Worm (Caenorhabditis elegans) whole organism, L4 larva: ENCODE measurements around the gene acdh-12.

Experiments used
- F10B5.3 ChIP-seq: sonication (generic microtip); optimal IDR thresholded peaks from 2 replicates; lab custom pipeline; 2016; ENCODE audit warnings: mild to moderate bottlenecking, missing genetic modification characterization, missing compliant biosample characterization
- F26F4.8 ChIP-seq: fragments of 200-800 bp; sonication (Bioruptor generic); conservative IDR thresholded peaks from 2 replicates; pipeline ENCODE4 v1.3.6; 2022; ENCODE audit warnings: missing genetic modification characterization, missing compliant biosample characterization
- F44E2.7 ChIP-seq: fragments of 200-800 bp; sonication (Bioruptor generic); IDR thresholded peaks from 2 replicates; pipeline ENCODE4 v2.1.2; 2022; ENCODE audit warnings: missing genetic modification characterization, missing compliant biosample characterization
- F49E8.2 ChIP-seq: sonication (generic microtip); optimal IDR thresholded peaks from 2 replicates; lab custom pipeline; 2016; ENCODE audit warnings: missing compliant biosample characterization, mild to moderate bottlenecking, missing genetic modification characterization, borderline replicate concordance
- R02D3.7 ChIP-seq: fragments of 150-350 bp; sonication (generic microtip); optimal IDR thresholded peaks from 3 replicates; lab custom pipeline; 2014; ENCODE audit warnings: missing biosample characterization, missing genetic modification characterization
- Y105C5A.15 ChIP-seq: fragments of 200-800 bp; sonication (Bioruptor generic); IDR thresholded peaks from 2 replicates; pipeline ENCODE4 v1.3.6; 2022; ENCODE audit warnings: missing genetic modification characterization, missing compliant biosample characterization
- Y75B8A.6 ChIP-seq: fragments of 200-800 bp; sonication (Bioruptor generic); IDR thresholded peaks from 2 replicates; pipeline ENCODE4 v1.3.6; 2022; ENCODE audit warnings: missing genetic modification reagents, missing genetic modification characterization, missing compliant biosample characterization
- ZK337.2 ChIP-seq: fragments of 200-800 bp; sonication (Bioruptor generic); IDR thresholded peaks from 2 replicates; pipeline ENCODE4 v1.3.6; 2022; ENCODE audit warnings: missing genetic modification reagents, missing genetic modification characterization, missing compliant biosample characterization
- ZK546.5 ChIP-seq, 2 experiments: sonication (generic microtip); optimal IDR thresholded peaks; 2 replicates each; lab custom pipeline; 2017; ENCODE audit warnings: missing biosample characterization in 2 of 2, missing genetic modification characterization in 2 of 2
- aly-2 ChIP-seq: sonication (generic microtip); optimal IDR thresholded peaks from 2 replicates; lab custom pipeline; 2018; ENCODE audit warnings: missing biosample characterization, missing genetic modification characterization
- arid-1 ChIP-seq: fragments of 200-800 bp; sonication (Bioruptor generic); conservative IDR thresholded peaks from 2 replicates; pipeline ENCODE4 v1.3.6; 2022; ENCODE audit warnings: missing genetic modification reagents, missing genetic modification characterization, missing compliant biosample characterization
- attf-4 ChIP-seq: sonication (generic microtip); optimal IDR thresholded peaks from 3 replicates; lab custom pipeline; 2017; ENCODE audit warnings: missing biosample characterization, missing genetic modification characterization
- ceh-28 ChIP-seq: fragments of 150-350 bp; optimal IDR thresholded peaks from 2 replicates; lab custom pipeline; 2014; ENCODE audit warnings: missing biosample characterization, missing genetic modification reagents, missing genetic modification characterization
- ceh-82 ChIP-seq: sonication (generic microtip); optimal IDR thresholded peaks from 2 replicates; lab custom pipeline; 2017; ENCODE audit warnings: missing biosample characterization, missing genetic modification characterization
- ctbp-1 ChIP-seq: fragments of 200-800 bp; sonication (Bioruptor generic); IDR thresholded peaks from 2 replicates; pipeline ENCODE4 v1.3.6; 2022; ENCODE audit warnings: missing genetic modification reagents, missing genetic modification characterization, missing compliant biosample characterization
- daf-12 ChIP-seq: fragments of 150-350 bp; optimal IDR thresholded peaks from 2 replicates; lab custom pipeline; 2014; ENCODE audit warnings: missing biosample characterization, missing genetic modification reagents, missing genetic modification characterization
- daf-8 ChIP-seq: fragments of 200-800 bp; sonication (Bioruptor generic); IDR thresholded peaks from 2 replicates; pipeline ENCODE4 v1.3.6; 2022; ENCODE audit warnings: missing genetic modification characterization, missing compliant biosample characterization
- dmd-6 ChIP-seq: fragments of 200-800 bp; sonication (Bioruptor generic); IDR thresholded peaks from 2 replicates; pipeline ENCODE4 v1.3.6; 2022; ENCODE audit warnings: missing genetic modification reagents, missing genetic modification characterization, missing compliant biosample characterization
- dmd-8 ChIP-seq: fragments of 200-800 bp; sonication (Bioruptor generic); IDR thresholded peaks from 2 replicates; pipeline ENCODE4 v1.3.6; 2022; ENCODE audit warnings: missing genetic modification characterization, missing compliant biosample characterization
- duxl-1 ChIP-seq: sonication (generic microtip); optimal IDR thresholded peaks from 2 replicates; lab custom pipeline; 2016; ENCODE audit warnings: mild to moderate bottlenecking, missing genetic modification characterization, moderate library complexity, missing compliant biosample characterization; ENCODE audit not compliant: poor library complexity
- egl-43 ChIP-seq: fragments of 200-800 bp; sonication (Bioruptor generic); IDR thresholded peaks from 2 replicates; pipeline ENCODE4 v1.3.6; 2022; ENCODE audit warnings: missing genetic modification reagents, missing genetic modification characterization, missing compliant biosample characterization
- hlh-11 ChIP-seq: fragments of 200-800 bp; sonication (Bioruptor generic); optimal IDR thresholded peaks from 2 replicates; lab custom pipeline; 2018; ENCODE audit warnings: mild to moderate bottlenecking, missing genetic modification characterization, missing compliant biosample characterization
- lin-1 ChIP-seq: fragments of 200-800 bp; sonication (Bioruptor generic); IDR thresholded peaks from 2 replicates; pipeline ENCODE4 v1.3.6; 2022; ENCODE audit warnings: missing genetic modification reagents, missing genetic modification characterization, missing compliant biosample characterization
- lin-15B ChIP-seq: fragments of 150-350 bp; sonication (generic microtip); optimal IDR thresholded peaks from 3 replicates; lab custom pipeline; 2014; ENCODE audit warnings: missing biosample characterization, missing genetic modification characterization
- lin-38 ChIP-seq: fragments of 200-800 bp; sonication (Bioruptor generic); IDR thresholded peaks from 2 replicates; pipeline ENCODE4 v1.3.6; 2022; ENCODE audit warnings: missing genetic modification reagents, missing genetic modification characterization, missing compliant biosample characterization
- madf-5 ChIP-seq, 2 experiments: fragments of 200-800 bp; sonication (Bioruptor generic); IDR thresholded peaks; 2 replicates each; pipeline ENCODE4 v1.3.6; 2022; ENCODE audit warnings: missing compliant biosample characterization in 2 of 2, missing genetic modification characterization in 2 of 2
- mdt-29 ChIP-seq: fragments of 200-800 bp; sonication (Bioruptor generic); IDR thresholded peaks from 2 replicates; pipeline ENCODE4 v1.3.6; 2022; ENCODE audit warnings: missing genetic modification reagents, missing genetic modification characterization, missing compliant biosample characterization
- mep-1 ChIP-seq: fragments of 150-350 bp; sonication (generic microtip); optimal IDR thresholded peaks from 3 replicates; lab custom pipeline; 2014; ENCODE audit warnings: missing biosample characterization, missing genetic modification characterization
- mxl-3 ChIP-seq: fragments of 200-800 bp; sonication (Bioruptor generic); optimal IDR thresholded peaks from 2 replicates; lab custom pipeline; 2018; ENCODE audit warnings: mild to moderate bottlenecking, missing genetic modification characterization, missing compliant biosample characterization
- nhr-11 ChIP-seq: fragments of 150-350 bp; optimal IDR thresholded peaks from 2 replicates; lab custom pipeline; 2014; ENCODE audit warnings: missing biosample characterization, missing genetic modification characterization
- nhr-111 ChIP-seq: fragments of 200-800 bp; sonication (Bioruptor generic); optimal IDR thresholded peaks from 2 replicates; lab custom pipeline; 2018; ENCODE audit warnings: mild to moderate bottlenecking, missing genetic modification characterization, missing compliant biosample characterization
- nhr-25 ChIP-seq: sonication (generic microtip); optimal IDR thresholded peaks from 2 replicates; lab custom pipeline; 2017; ENCODE audit warnings: missing genetic modification characterization, mild to moderate bottlenecking, missing compliant biosample characterization, antibody characterized with exemption, moderate library complexity, borderline replicate concordance; ENCODE audit not compliant: insufficient read depth
- nhr-41 ChIP-seq: fragments of 200-800 bp; sonication (Bioruptor generic); IDR thresholded peaks from 2 replicates; pipeline ENCODE4 v1.3.6; 2022; ENCODE audit warnings: missing genetic modification reagents, missing genetic modification characterization, missing compliant biosample characterization
- nhr-6 ChIP-seq: fragments of 150-350 bp; optimal IDR thresholded peaks from 2 replicates; lab custom pipeline; 2014; ENCODE audit warnings: missing biosample characterization, missing genetic modification characterization
- pha-4 ChIP-seq, 2 experiments: fragments of 150-350 bp in 1 of 2; fragments of 200-800 bp in 1 of 2; sonication (Bioruptor generic) in 1 of 2; IDR thresholded peaks in 1 of 2; optimal IDR thresholded peaks in 1 of 2; 2 replicates each; pipeline versions ENCODE4 v1.3.6 to Lab custom; 2014 to 2022; ENCODE audit warnings: missing genetic modification characterization in 2 of 2, missing genetic modification reagents in 2 of 2, missing biosample characterization in 1 of 2, missing compliant biosample characterization in 1 of 2
- php-3 ChIP-seq: fragments of 200-800 bp; sonication (Bioruptor generic); IDR thresholded peaks from 2 replicates; pipeline ENCODE4 v1.3.6; 2022; ENCODE audit warnings: missing genetic modification reagents, missing genetic modification characterization, missing compliant biosample characterization
- pqm-1 ChIP-seq: sonication (generic microtip); optimal IDR thresholded peaks from 2 replicates; lab custom pipeline; 2017; ENCODE audit warnings: missing biosample characterization, missing genetic modification characterization
- saeg-2 ChIP-seq: fragments of 200-800 bp; sonication (Bioruptor generic); IDR thresholded peaks from 2 replicates; pipeline ENCODE4 v1.3.6; 2022; ENCODE audit warnings: missing genetic modification reagents, missing genetic modification characterization, missing compliant biosample characterization
- sdz-12 ChIP-seq: fragments of 200-800 bp; sonication (Bioruptor generic); optimal IDR thresholded peaks from 2 replicates; lab custom pipeline; 2018; ENCODE audit warnings: mild to moderate bottlenecking, missing genetic modification characterization, missing compliant biosample characterization
- set-16 ChIP-seq: fragments of 200-800 bp; sonication (Bioruptor generic); IDR thresholded peaks from 2 replicates; pipeline ENCODE4 v1.3.6; 2022; ENCODE audit warnings: missing genetic modification reagents, missing genetic modification characterization, missing compliant biosample characterization
- snpc-1.2 ChIP-seq: fragments of 200-800 bp; sonication (Bioruptor generic); IDR thresholded peaks from 2 replicates; pipeline ENCODE4 v1.3.6; 2022; ENCODE audit warnings: missing genetic modification reagents, missing genetic modification characterization, missing compliant biosample characterization
- spr-1 ChIP-seq: sonication (generic microtip); optimal IDR thresholded peaks from 2 replicates; lab custom pipeline; 2016; ENCODE audit warnings: mild to moderate bottlenecking, missing genetic modification characterization, missing compliant biosample characterization
- spr-3 ChIP-seq: fragments of 200-800 bp; sonication (Bioruptor generic); optimal IDR thresholded peaks from 2 replicates; lab custom pipeline; 2018; ENCODE audit warnings: mild to moderate bottlenecking, missing genetic modification characterization, missing compliant biosample characterization
- tra-1 ChIP-seq: fragments of 200-800 bp; sonication (Bioruptor generic); IDR thresholded peaks from 2 replicates; pipeline ENCODE4 v1.3.6; 2022; ENCODE audit warnings: missing genetic modification reagents, missing genetic modification characterization, missing compliant biosample characterization
- vab-7 ChIP-seq: fragments of 200-800 bp; sonication (Bioruptor generic); IDR thresholded peaks from 2 replicates; pipeline ENCODE4 v1.3.6; 2022; ENCODE audit warnings: missing genetic modification reagents, missing genetic modification characterization, missing compliant biosample characterization
- zag-1 ChIP-seq: fragments of 150-350 bp; optimal IDR thresholded peaks from 2 replicates; lab custom pipeline; 2014; ENCODE audit warnings: missing biosample characterization, missing genetic modification characterization
- zfp-3 ChIP-seq: fragments of 200-800 bp; sonication (Bioruptor generic); conservative IDR thresholded peaks from 2 replicates; pipeline ENCODE4 v1.3.6; 2022; ENCODE audit warnings: missing genetic modification reagents, missing genetic modification characterization, missing compliant biosample characterization
- zip-2 ChIP-seq: fragments of 150-350 bp; optimal IDR thresholded peaks from 2 replicates; lab custom pipeline; 2014; ENCODE audit warnings: missing biosample characterization, missing genetic modification characterization
- ztf-11 ChIP-seq: fragments of 150-350 bp; optimal IDR thresholded peaks from 2 replicates; lab custom pipeline; 2014; ENCODE audit warnings: missing biosample characterization, missing genetic modification characterization

Gene acdh-12

ce11 chrII:7151969-7152631, 43.3 kb downstream of the acdh-12 start, which contains the start of gene fust-1 (continued):
- TF ChIP-seq F49E8.2 (tag; lab: Kevin White, UChicago) (peak; percentile 90), hlh-11 (tag; lab: Kevin White, UChicago) (peak; percentile 95), php-3 (peak; percentile 86), tra-1 (GFP tag; lab: Robert Waterston, UW) (peak; percentile 91), spr-1 (tag; lab: Kevin White, UChicago) (peak; percentile 93), lin-15B (tag; lab: Kevin White, UChicago) (peak; percentile 63), egl-43 (GFP tag; lab: Robert Waterston, UW) (peak; percentile 88), Y105C5A.15 (GFP tag; lab: Robert Waterston, UW) (no peak), daf-8 (no peak), ctbp-1 (peak; percentile 94), daf-12 (tag; lab: Kevin White, UChicago) (no peak), nhr-111 (GFP tag; lab: Kevin White, UChicago) (no peak), mep-1 (tag; lab: Kevin White, UChicago) (peak; percentile 96), lin-38 (peak; percentile 96), ZK337.2 (GFP tag; lab: Robert Waterston, UW) (no peak; the same call in 1 of the 2 replicates), R02D3.7 (tag; lab: Kevin White, UChicago) (no peak), mdt-29 (peak; percentile 91), saeg-2 (GFP tag; lab: Robert Waterston, UW) (peak; percentile 87), mxl-3 (peak; percentile 77), nhr-11 (tag; lab: Kevin White, UChicago) (peak; percentile 94), aly-2 (tag; lab: Kevin White, UChicago) (no peak), sdz-12 (GFP tag; lab: Kevin White, UChicago) (no peak), zip-2 (tag; lab: Kevin White, UChicago) (peak; percentile 76), attf-4 (tag; lab: Kevin White, UChicago) (no peak), ceh-82 (tag; lab: Kevin White, UChicago) (no peak), ZK546.5 (tag; optimal IDR thresholded peaks at IDR 0.05; lab: Kevin White, UChicago) (peak in 1 of 2 experiments; percentile 64), vab-7 (GFP tag; lab: Robert Waterston, UW) (0 out of 2 replicates have a peak, but pooled peaks have one; percentile 49), set-16 (no peak; the same call in 1 of the 2 replicates), arid-1 (GFP tag; lab: Robert Waterston, UW) (peak; percentile 96), nhr-6 (tag; lab: Kevin White, UChicago) (peak; percentile 85), snpc-1.2 (GFP tag; lab: Robert Waterston, UW) (peak; percentile 78), pha-4 (GFP tag; IDR thresholded peaks at IDR 0.05; lab: Robert Waterston, UW) (peak; percentile 94), pha-4 (tag; optimal IDR thresholded peaks at IDR 0.05; lab: Kevin White, UChicago) (peak; percentile 73), dmd-8 (GFP tag; lab: Robert Waterston, UW) (no peak), lin-1 (GFP tag; lab: Robert Waterston, UW) (peak; percentile 89), spr-3 (GFP tag; lab: Kevin White, UChicago) (peak; percentile 81), madf-5 (GFP tag; IDR thresholded peaks at IDR 0.05; lab: Robert Waterston, UW) (no peak), F26F4.8 (GFP tag; lab: Robert Waterston, UW) (no peak), zfp-3 (GFP tag; lab: Robert Waterston, UW) (peak; percentile 85), ztf-11 (tag; lab: Kevin White, UChicago) (no peak), ceh-28 (tag; lab: Kevin White, UChicago) (no peak), duxl-1 (tag; lab: Kevin White, UChicago) (peak; percentile 92), zag-1 (peak; percentile 72), F44E2.7 (peak; percentile 67; the same call in 1 of the 2 replicates), F10B5.3 (peak; percentile 89), pqm-1 (tag; lab: Kevin White, UChicago) (peak; percentile 13), dmd-6 (GFP tag; lab: Robert Waterston, UW) (peak; percentile 95), nhr-25 (tag; lab: Kevin White, UChicago) (peak; percentile 93), nhr-41 (GFP tag; lab: Robert Waterston, UW) (peak; percentile 61; the same call in 1 of the 2 replicates), Y75B8A.6 (GFP tag; lab: Robert Waterston, UW) (no peak)
